Fruit fly (Drosophila melanogaster) whole organism, embryonic: ENCODE data around the gene alphaSnap.

Experiments used
- CG10209 ChIP-seq: fragments of 200-800 bp; sonication (Bioruptor generic); optimal IDR thresholded peaks from 3 replicates; lab custom pipeline; 2017; ENCODE audit warnings: missing biosample characterization, mild to moderate bottlenecking, missing genetic modification characterization, missing genetic modification reagents
- CG10543 ChIP-seq: fragments of 200-800 bp; sonication (Bioruptor generic); optimal IDR thresholded peaks from 3 replicates; lab custom pipeline; 2017; ENCODE audit warnings: missing biosample characterization, mild to moderate bottlenecking, missing genetic modification characterization, moderate library complexity
- CG12744 ChIP-seq: fragments of 200-800 bp; sonication (Bioruptor generic); optimal IDR thresholded peaks from 2 replicates; lab custom pipeline; 2016; ENCODE audit warnings: missing biosample characterization, missing genetic modification characterization
- CG12942 ChIP-seq: fragments of 200-800 bp; sonication (Bioruptor generic); optimal IDR thresholded peaks from 3 replicates; lab custom pipeline; 2016; ENCODE audit warnings: missing biosample characterization, missing genetic modification characterization
- CG14441 ChIP-seq: fragments of 200-800 bp; sonication (Bioruptor generic); IDR thresholded peaks from 2 replicates; pipeline ENCODE4 v1.3.6; 2022; ENCODE audit warnings: missing biosample characterization, missing genetic modification characterization
- CG14710 ChIP-seq: fragments of 200-800 bp; sonication (Bioruptor generic); optimal IDR thresholded peaks from 3 replicates; lab custom pipeline; 2019; ENCODE audit warnings: missing biosample characterization, mild to moderate bottlenecking, missing genetic modification characterization, moderate library complexity
- CG15479 ChIP-seq: fragments of 200-800 bp; sonication (Bioruptor generic); optimal IDR thresholded peaks from 3 replicates; lab custom pipeline; 2019; ENCODE audit warnings: missing biosample characterization, mild to moderate bottlenecking, missing genetic modification characterization, moderate library complexity
- CG17385 ChIP-seq: fragments of 200-800 bp; sonication (Bioruptor generic); optimal IDR thresholded peaks from 3 replicates; lab custom pipeline; 2018; ENCODE audit warnings: missing biosample characterization, mild to moderate bottlenecking, missing genetic modification characterization
- CG2116 ChIP-seq: fragments of 200-800 bp; sonication (Bioruptor generic); optimal IDR thresholded peaks from 3 replicates; lab custom pipeline; 2018; ENCODE audit warnings: missing biosample characterization, mild to moderate bottlenecking, missing genetic modification characterization
- CG32532 ChIP-seq: fragments of 200-800 bp; sonication (Bioruptor generic); IDR thresholded peaks from 2 replicates; pipeline ENCODE4 v1.3.6; 2022; ENCODE audit warnings: missing biosample characterization, missing genetic modification characterization
- CG3847 ChIP-seq: fragments of 200-800 bp; sonication (Bioruptor generic); IDR thresholded peaks from 2 replicates; pipeline ENCODE4 v1.3.6; 2022; ENCODE audit warnings: missing biosample characterization, missing genetic modification characterization
- CG4617 ChIP-seq: fragments of 200-800 bp; sonication (Bioruptor generic); optimal IDR thresholded peaks from 3 replicates; lab custom pipeline; 2016; ENCODE audit warnings: missing biosample characterization, missing genetic modification characterization, borderline replicate concordance
- CG4730 ChIP-seq: fragments of 200-800 bp; sonication (Bioruptor generic); IDR thresholded peaks from 2 replicates; pipeline ENCODE4 v1.3.6; 2022; ENCODE audit warnings: missing biosample characterization, missing genetic modification characterization
- CG6254 ChIP-seq: fragments of 200-800 bp; sonication (Bioruptor generic); optimal IDR thresholded peaks from 3 replicates; lab custom pipeline; 2017; ENCODE audit warnings: mild to moderate bottlenecking, missing biosample characterization, missing genetic modification reagents, missing genetic modification characterization
- CG6765 ChIP-seq: fragments of 200-800 bp; sonication (Bioruptor generic); optimal IDR thresholded peaks from 3 replicates; lab custom pipeline; 2017; ENCODE audit warnings: missing biosample characterization, mild to moderate bottlenecking, missing genetic modification characterization
- CG7271 ChIP-seq: fragments of 200-800 bp; sonication (Bioruptor generic); optimal IDR thresholded peaks from 2 replicates; lab custom pipeline; 2018; ENCODE audit warnings: missing biosample characterization, mild to moderate bottlenecking, missing genetic modification characterization, moderate library complexity
- CG7556 ChIP-seq: fragments of 200-800 bp; sonication (Bioruptor generic); optimal IDR thresholded peaks from 2 replicates; lab custom pipeline; 2017; ENCODE audit warnings: missing biosample characterization, mild to moderate bottlenecking, missing genetic modification characterization
- CG9797 ChIP-seq: fragments of 200-800 bp; sonication (Bioruptor generic); optimal IDR thresholded peaks from 3 replicates; lab custom pipeline; 2018; ENCODE audit warnings: missing biosample characterization, mild to moderate bottlenecking, missing genetic modification characterization
- CkIIα-i1 ChIP-seq: fragments of 200-800 bp; sonication (Bioruptor generic); IDR thresholded peaks from 2 replicates; pipeline ENCODE4 v1.3.6; 2022; ENCODE audit warnings: missing biosample characterization, missing genetic modification characterization
- D19B ChIP-seq: fragments of 200-800 bp; sonication (Bioruptor generic); optimal IDR thresholded peaks from 2 replicates; lab custom pipeline; 2017; ENCODE audit warnings: missing biosample characterization, mild to moderate bottlenecking, missing genetic modification characterization
- Dll ChIP-seq: fragments of 200-800 bp; sonication (Bioruptor generic); IDR thresholded peaks from 4 replicates; pipeline ENCODE4 v1.3.6; 2022; ENCODE audit warnings: missing biosample characterization, missing genetic modification characterization; ENCODE audit not compliant: partially characterized antibody
- Dp ChIP-seq: fragments of 200-800 bp; sonication (Bioruptor generic); optimal IDR thresholded peaks from 2 replicates; lab custom pipeline; 2018; ENCODE audit warnings: missing biosample characterization, mild to moderate bottlenecking, missing genetic modification characterization, moderate library complexity
- Ets97D ChIP-seq: fragments of 200-800 bp; sonication (Bioruptor generic); optimal IDR thresholded peaks from 3 replicates; lab custom pipeline; 2016; ENCODE audit warnings: missing biosample characterization, missing genetic modification characterization
- HLH54F ChIP-seq: fragments of 200-800 bp; sonication (Bioruptor generic); optimal IDR thresholded peaks from 3 replicates; lab custom pipeline; 2016; ENCODE audit warnings: missing biosample characterization, missing genetic modification characterization
- Hey ChIP-seq: fragments of 200-800 bp; sonication (Bioruptor generic); optimal IDR thresholded peaks from 3 replicates; lab custom pipeline; 2018; ENCODE audit warnings: missing biosample characterization, mild to moderate bottlenecking, missing genetic modification characterization
- Lhr ChIP-seq: fragments of 200-800 bp; sonication (Bioruptor generic); optimal IDR thresholded peaks from 3 replicates; lab custom pipeline; 2017; ENCODE audit warnings: mild to moderate bottlenecking, missing biosample characterization, missing genetic modification reagents, missing genetic modification characterization
- Lim3 ChIP-seq: fragments of 200-800 bp; sonication (Bioruptor generic); IDR thresholded peaks from 2 replicates; pipeline ENCODE4 v1.3.6; 2022; ENCODE audit warnings: missing biosample characterization, missing genetic modification characterization
- Max ChIP-seq: fragments of 200-800 bp; sonication (Bioruptor generic); optimal IDR thresholded peaks from 2 replicates; lab custom pipeline; 2016; ENCODE audit warnings: missing biosample characterization, mild to moderate bottlenecking, missing genetic modification characterization
- Meics ChIP-seq: fragments of 200-800 bp; sonication (Bioruptor generic); optimal IDR thresholded peaks from 2 replicates; lab custom pipeline; 2017; ENCODE audit warnings: missing biosample characterization, mild to moderate bottlenecking, missing genetic modification characterization
- Rfx ChIP-seq: fragments of 200-800 bp; sonication (Bioruptor generic); IDR thresholded peaks from 2 replicates; pipeline ENCODE4 v1.3.6; 2022; ENCODE audit warnings: missing biosample characterization, missing genetic modification characterization
- Sox102F ChIP-seq: fragments of 200-800 bp; sonication (Bioruptor generic); optimal IDR thresholded peaks from 2 replicates; lab custom pipeline; 2018; ENCODE audit warnings: missing biosample characterization, mild to moderate bottlenecking, missing genetic modification characterization, moderate library complexity
- Ssrp ChIP-seq: fragments of 200-800 bp; sonication (Bioruptor generic); optimal IDR thresholded peaks from 2 replicates; lab custom pipeline; 2018; ENCODE audit warnings: missing biosample characterization, mild to moderate bottlenecking, missing genetic modification characterization, moderate library complexity
- Stat92E ChIP-seq, 3 experiments: fragments of >200 bp in 2 of 3; fragments of 200-800 bp in 1 of 3; sonication (Bioruptor generic) in 1 of 3; optimal IDR thresholded peaks; 2 replicates each; lab custom pipeline; 2017 to 2019; ENCODE audit warnings: missing biosample characterization in 3 of 3, missing genetic modification characterization in 3 of 3, mild to moderate bottlenecking in 1 of 3, moderate library complexity in 1 of 3
- Taf1 ChIP-seq: fragments of 200-800 bp; sonication (Bioruptor generic); IDR thresholded peaks from 2 replicates; pipeline ENCODE4 v1.3.6; 2022; ENCODE audit warnings: missing biosample characterization, missing genetic modification characterization
- abd-A ChIP-seq: fragments of 200-800 bp; sonication (Bioruptor generic); optimal IDR thresholded peaks from 3 replicates; lab custom pipeline; 2019; ENCODE audit warnings: missing biosample characterization, mild to moderate bottlenecking, missing genetic modification characterization, moderate library complexity
- ap ChIP-seq: fragments of 200-800 bp; sonication (Bioruptor generic); IDR thresholded peaks from 2 replicates; pipeline ENCODE4 v1.3.6; 2022; ENCODE audit warnings: missing biosample characterization, missing genetic modification characterization
- bab2 ChIP-seq: fragments of 200-800 bp; sonication (Bioruptor generic); optimal IDR thresholded peaks from 2 replicates; lab custom pipeline; 2016; ENCODE audit warnings: missing biosample characterization, missing genetic modification characterization
- btn ChIP-seq: fragments of 200-800 bp; sonication (Bioruptor generic); optimal IDR thresholded peaks from 2 replicates; lab custom pipeline; 2016; ENCODE audit warnings: missing biosample characterization, missing genetic modification characterization
- cas ChIP-seq: fragments of 200-800 bp; sonication (Bioruptor generic); IDR thresholded peaks from 2 replicates; pipeline ENCODE4 v1.3.6; 2022; ENCODE audit warnings: missing biosample characterization, missing genetic modification characterization
- dan ChIP-seq: fragments of 200-800 bp; sonication (Bioruptor generic); IDR thresholded peaks from 2 replicates; pipeline ENCODE4 v1.3.6; 2022; ENCODE audit warnings: missing biosample characterization, missing genetic modification characterization
- exex ChIP-seq: fragments of 200-800 bp; sonication (Bioruptor generic); optimal IDR thresholded peaks from 4 replicates; lab custom pipeline; 2018; ENCODE audit warnings: missing biosample characterization, mild to moderate bottlenecking, missing genetic modification characterization, moderate library complexity
- eyg ChIP-seq: fragments of 200-800 bp; sonication (Bioruptor generic); optimal IDR thresholded peaks from 3 replicates; lab custom pipeline; 2016; ENCODE audit warnings: missing biosample characterization, missing genetic modification characterization
- gem ChIP-seq: fragments of 200-800 bp; sonication (Bioruptor generic); optimal IDR thresholded peaks from 2 replicates; lab custom pipeline; 2019; ENCODE audit warnings: missing biosample characterization, mild to moderate bottlenecking, missing genetic modification characterization, moderate library complexity
- knrl ChIP-seq: fragments of 200-800 bp; sonication (Bioruptor generic); IDR thresholded peaks from 3 replicates; pipeline ENCODE4 v1.3.6; 2022; ENCODE audit warnings: missing biosample characterization, missing genetic modification characterization; ENCODE audit not compliant: partially characterized antibody
- lab ChIP-seq: fragments of 200-800 bp; sonication (Bioruptor generic); optimal IDR thresholded peaks from 3 replicates; lab custom pipeline; 2017; ENCODE audit warnings: missing biosample characterization, missing genetic modification characterization, mild to moderate bottlenecking, moderate library complexity, missing genetic modification reagents
- slou ChIP-seq: fragments of 200-800 bp; sonication (Bioruptor generic); optimal IDR thresholded peaks from 3 replicates; lab custom pipeline; 2016; ENCODE audit warnings: missing biosample characterization, missing genetic modification characterization
- tll ChIP-seq, 2 experiments: fragments of 200-800 bp in 1 of 2; fragments of >200 bp in 1 of 2; sonication (Bioruptor generic) in 1 of 2; optimal IDR thresholded peaks; 2 replicates each; lab custom pipeline; 2017 to 2019; ENCODE audit warnings: missing biosample characterization in 2 of 2, missing genetic modification characterization in 2 of 2, mild to moderate bottlenecking in 1 of 2, moderate library complexity in 1 of 2
- trh ChIP-seq: fragments of 200-800 bp; sonication (Bioruptor generic); optimal IDR thresholded peaks from 2 replicates; lab custom pipeline; 2016; ENCODE audit warnings: missing biosample characterization, missing genetic modification characterization
- unpg ChIP-seq: fragments of 200-800 bp; sonication (Bioruptor generic); optimal IDR thresholded peaks from 3 replicates; lab custom pipeline; 2018; ENCODE audit warnings: missing biosample characterization, mild to moderate bottlenecking, missing genetic modification characterization, moderate library complexity
- vvl ChIP-seq: fragments of 200-800 bp; sonication (Bioruptor generic); IDR thresholded peaks from 2 replicates; pipeline ENCODE4 v1.3.6; 2022; ENCODE audit warnings: missing biosample characterization, missing genetic modification characterization
- wek ChIP-seq: fragments of 200-800 bp; sonication (Bioruptor generic); optimal IDR thresholded peaks from 3 replicates; lab custom pipeline; 2018; ENCODE audit warnings: missing biosample characterization, mild to moderate bottlenecking, missing genetic modification characterization, moderate library complexity

Gene alphaSnap

dm6 chr3L:20356613-20357012 is 43.2 kb downstream of the alphaSnap start, which contains the start of gene kin17 (continued):
- TF ChIP-seq Sox102F (GFP tag; lab: Kevin White, UChicago) = no peak
- TF ChIP-seq abd-A = no peak
- peak in 1 of 3 experiments; percentile 20 for TF ChIP-seq Stat92E (GFP tag; optimal IDR thresholded peaks at IDR 0.05; lab: Kevin White, UChicago)
- TF ChIP-seq CG14441 (GFP tag; lab: Robert Waterston, UW) = no peak
- no peak for TF ChIP-seq CG4730 (GFP tag; lab: Robert Waterston, UW)
- TF ChIP-seq Max (GFP tag; lab: Kevin White, UChicago) = no peak
- TF ChIP-seq Dp = peak; percentile 84
- TF ChIP-seq CG32532 (GFP tag; lab: Robert Waterston, UW) = no peak
- TF ChIP-seq CG9797 = peak; percentile 84
- TF ChIP-seq D19B (GFP tag; lab: Kevin White, UChicago) = no peak
- TF ChIP-seq knrl (GFP tag; lab: Robert Waterston, UW) = peak; percentile 64
- no peak for TF ChIP-seq CG10543 (GFP tag; lab: Kevin White, UChicago)
- peak; percentile 2 for TF ChIP-seq CG2116 (GFP tag; lab: Kevin White, UChicago)
- no peak for TF ChIP-seq Lhr (GFP tag; lab: Kevin White, UChicago)
- no peak for TF ChIP-seq Hey (tag; lab: Kevin White, UChicago)
- TF ChIP-seq CG6254 (GFP tag; lab: Kevin White, UChicago) = no peak
- no peak for TF ChIP-seq Ssrp (tag; lab: Kevin White, UChicago)
- no peak for TF ChIP-seq CkIIα-i1
- no peak for TF ChIP-seq tll (GFP tag; optimal IDR thresholded peaks at IDR 0.05; lab: Kevin White, UChicago)
- TF ChIP-seq exex = no peak
- no peak for TF ChIP-seq wek (GFP tag; lab: Kevin White, UChicago)
- no peak for TF ChIP-seq lab (GFP tag; lab: Kevin White, UChicago)
- no peak for TF ChIP-seq CG10209 (GFP tag; lab: Kevin White, UChicago)
- no peak for TF ChIP-seq unpg (GFP tag; lab: Kevin White, UChicago)
- no peak for TF ChIP-seq Taf1
- no peak for TF ChIP-seq dan
- TF ChIP-seq CG15479 (GFP tag; lab: Kevin White, UChicago) = no peak
- peak; percentile 26; the same call in 1 of the 2 replicates for TF ChIP-seq CG3847 (GFP tag; lab: Robert Waterston, UW)
- no peak for TF ChIP-seq CG7271 (tag; lab: Kevin White, UChicago)
- no peak for TF ChIP-seq CG12942 (GFP tag; lab: Kevin White, UChicago)
- no peak for TF ChIP-seq eyg
- TF ChIP-seq trh (GFP tag; lab: Kevin White, UChicago) = no peak
- no peak for TF ChIP-seq cas (GFP tag; lab: Robert Waterston, UW)
- TF ChIP-seq CG14710 (tag; lab: Kevin White, UChicago) = peak; percentile 39
- peak; percentile 68 for TF ChIP-seq CG4617
- TF ChIP-seq slou (GFP tag; lab: Kevin White, UChicago) = no peak
- no peak for TF ChIP-seq bab2 (GFP tag; lab: Kevin White, UChicago)
- TF ChIP-seq ap (GFP tag; lab: Robert Waterston, UW) = no peak
- TF ChIP-seq Rfx (GFP tag; lab: Robert Waterston, UW) = no peak
- no peak for TF ChIP-seq vvl (GFP tag; lab: Robert Waterston, UW)
- no peak for TF ChIP-seq CG17385 (GFP tag; lab: Kevin White, UChicago)
- TF ChIP-seq CG12744 (GFP tag; lab: Kevin White, UChicago) = no peak
- TF ChIP-seq CG7556 (GFP tag; lab: Kevin White, UChicago) = no peak
- peak; percentile 1 for TF ChIP-seq Ets97D (GFP tag; lab: Kevin White, UChicago)
- no peak for TF ChIP-seq Meics (GFP tag; lab: Kevin White, UChicago)
- no peak for TF ChIP-seq Lim3 (GFP tag; lab: Robert Waterston, UW)
- no peak for TF ChIP-seq HLH54F (GFP tag; lab: Kevin White, UChicago)
- TF ChIP-seq CG6765 (GFP tag; lab: Kevin White, UChicago) = no peak
- peak; percentile 76; the same call in 3 of the 4 replicates for TF ChIP-seq Dll (GFP tag; lab: Robert Waterston, UW)
- TF ChIP-seq gem (tag; lab: Kevin White, UChicago) = no peak
- TF ChIP-seq btn (GFP tag; lab: Kevin White, UChicago) = no peak
